Worm (Caenorhabditis elegans) whole organism, L4 larva: ENCODE measurements around the gene ubh-3.
A peak's percentile ranks its signal among the peaks of the same experiment; 100 is the strongest.

ENCODE experiments used
- aha-1 ChIP-seq: fragments of 150-350 bp; peaks from one replicate; lab custom pipeline; 2014; ENCODE audit warnings: missing biosample characterization, missing genetic modification characterization
- ama-1 ChIP-seq: fragments of 150-350 bp; optimal IDR thresholded peaks from 2 replicates; lab custom pipeline; 2014; ENCODE audit warnings: inconsistent platforms, mixed read lengths
- ceh-32 ChIP-seq: sonication (generic microtip); optimal IDR thresholded peaks from 2 replicates; lab custom pipeline; 2016; ENCODE audit warnings: mild to moderate bottlenecking, missing genetic modification characterization, missing compliant biosample characterization; ENCODE audit not compliant: poor library complexity
- ceh-82 ChIP-seq: sonication (generic microtip); optimal IDR thresholded peaks from 2 replicates; lab custom pipeline; 2017; ENCODE audit warnings: missing biosample characterization, missing genetic modification characterization
- dpl-1 ChIP-seq: fragments of 150-350 bp; optimal IDR thresholded peaks from 2 replicates; lab custom pipeline; 2014; ENCODE audit warnings: missing biosample characterization, missing genetic modification reagents, missing genetic modification characterization
- lin-15B ChIP-seq: fragments of 150-350 bp; sonication (generic microtip); optimal IDR thresholded peaks from 3 replicates; lab custom pipeline; 2014; ENCODE audit warnings: missing biosample characterization, missing genetic modification characterization
- nhr-237 ChIP-seq: sonication (generic microtip); optimal IDR thresholded peaks from 2 replicates; lab custom pipeline; 2017; ENCODE audit warnings: missing biosample characterization, missing genetic modification characterization
- php-3 ChIP-seq: fragments of 200-800 bp; sonication (Bioruptor generic); IDR thresholded peaks from 2 replicates; pipeline ENCODE4 v1.3.6; 2022; ENCODE audit warnings: missing genetic modification reagents, missing genetic modification characterization, missing compliant biosample characterization
- snpc-4 ChIP-seq: fragments of 150-350 bp; optimal IDR thresholded peaks from 2 replicates; lab custom pipeline; 2014; ENCODE audit warnings: missing biosample characterization, missing genetic modification characterization
- unc-39 ChIP-seq: sonication (generic microtip); optimal IDR thresholded peaks from 2 replicates; lab custom pipeline; 2017; ENCODE audit warnings: missing biosample characterization, missing genetic modification characterization

ce11 chrV:6520385-6521080 is 11.9 kb upstream of the ubh-3 start, which contains the start of the genes F46E10.2 and F46E10.18:
- TF ChIP-seq php-3 (GFP tag; lab: Robert Waterston, UW) (no peak), lin-15B (tag; lab: Kevin White, UChicago) (no peak), ama-1 (lab: Kevin White, UChicago) (no peak), nhr-237 (tag; lab: Kevin White, UChicago) (no peak), ceh-82 (tag; lab: Kevin White, UChicago) (no peak), snpc-4 (tag; lab: Kevin White, UChicago) (no peak), ceh-32 (tag; lab: Kevin White, UChicago) (no peak), dpl-1 (GFP tag; lab: Kevin White, UChicago) (no peak), aha-1 (tag; lab: Kevin White, UChicago) (peak; percentile 5), unc-39 (no peak)
